Worm (Caenorhabditis elegans) whole organism, early embryonic: ENCODE results near the gene ZK896.5.

Source experiments
- B0310.2 ChIP-seq: sonication (generic microtip); optimal IDR thresholded peaks from 2 replicates; lab custom pipeline; 2016; ENCODE audit warnings: mild to moderate bottlenecking, missing genetic modification characterization, missing compliant biosample characterization
- aly-1 ChIP-seq: sonication (generic microtip); optimal IDR thresholded peaks from 2 replicates; lab custom pipeline; 2016; ENCODE audit warnings: missing genetic modification characterization, missing compliant biosample characterization
- ama-1 ChIP-seq: fragments of 150-350 bp; optimal IDR thresholded peaks from 2 replicates; lab custom pipeline; 2014
- ceh-36 ChIP-seq: sonication (generic microtip); optimal IDR thresholded peaks from 2 replicates; lab custom pipeline; 2016; ENCODE audit warnings: missing genetic modification characterization, inconsistent platforms, missing compliant biosample characterization
- ets-7 ChIP-seq: sonication (generic microtip); optimal IDR thresholded peaks from 2 replicates; lab custom pipeline; 2016; ENCODE audit warnings: missing genotype, missing genetic modification characterization, missing compliant biosample characterization
- flt-1 ChIP-seq: fragments of 200-800 bp; sonication (Bioruptor generic); IDR thresholded peaks from 2 replicates; pipeline ENCODE4 v1.3.6; 2022; ENCODE audit warnings: missing genetic modification characterization, missing compliant biosample characterization
- hmbx-1 ChIP-seq: sonication (generic microtip); optimal IDR thresholded peaks from 2 replicates; lab custom pipeline; 2016; ENCODE audit warnings: mild to moderate bottlenecking, missing genetic modification characterization, missing compliant biosample characterization
- hmg-4 ChIP-seq: fragments of 200-800 bp; sonication (Bioruptor generic); optimal IDR thresholded peaks from 2 replicates; lab custom pipeline; 2018; ENCODE audit warnings: mild to moderate bottlenecking, missing genetic modification characterization, missing compliant biosample characterization
- pes-1 ChIP-seq: fragments of 200-800 bp; sonication (Bioruptor generic); IDR thresholded peaks from 2 replicates; pipeline ENCODE4 v1.3.6; 2022; ENCODE audit warnings: missing genetic modification reagents, missing genetic modification characterization, missing compliant biosample characterization
- sea-1 ChIP-seq: fragments of 200-800 bp; sonication (Bioruptor generic); conservative IDR thresholded peaks from 2 replicates; pipeline ENCODE4 v1.3.6; 2022; ENCODE audit warnings: missing genetic modification characterization, missing compliant biosample characterization
- tbx-11 ChIP-seq: fragments of 200-800 bp; sonication (Bioruptor generic); IDR thresholded peaks from 2 replicates; pipeline ENCODE4 v1.3.6; 2022; ENCODE audit warnings: missing genetic modification characterization, missing compliant biosample characterization
- tbx-37 ChIP-seq: fragments of 200-800 bp; sonication (Bioruptor generic); conservative IDR thresholded peaks from 2 replicates; pipeline ENCODE4 v1.3.6; 2022; ENCODE audit warnings: missing genetic modification reagents, missing genetic modification characterization, missing compliant biosample characterization

- no peak for TF ChIP-seq tbx-37 (GFP tag; lab: Robert Waterston, UW)
- TF ChIP-seq pes-1 (GFP tag; lab: Robert Waterston, UW): no peak
- no peak for TF ChIP-seq aly-1
- TF ChIP-seq ets-7: no peak
- TF ChIP-seq B0310.2 (tag; lab: Kevin White, UChicago): no peak
- TF ChIP-seq flt-1 (GFP tag; lab: Robert Waterston, UW): no peak
- TF ChIP-seq tbx-11 (GFP tag; lab: Robert Waterston, UW): no peak
- no peak for TF ChIP-seq hmg-4 (GFP tag; lab: Kevin White, UChicago)
- TF ChIP-seq ama-1 (lab: Kevin White, UChicago): no peak
- TF ChIP-seq sea-1 (GFP tag; lab: Robert Waterston, UW): no peak
- TF ChIP-seq ceh-36: no peak
- TF ChIP-seq hmbx-1 (tag; lab: Kevin White, UChicago): no peak
Measured at ce11 chrIV:12900267-12900666, 20.8 kb upstream of the ZK896.5 start, which contains the start of gene K08D8.10.
